Worm (Caenorhabditis elegans) whole organism, young adult: Measurements from ENCODE around the gene snrp-40.1.
A peak's percentile ranks its signal among the peaks of the same experiment; 100 is the strongest.

ENCODE experiments used
- B0035.1 ChIP-seq: sonication (generic microtip); optimal IDR thresholded peaks from 2 replicates; lab custom pipeline; 2016; ENCODE audit warnings: missing genetic modification characterization, mild to moderate bottlenecking, missing compliant biosample characterization, missing genotype, missing genetic modification reagents
- B0336.3 ChIP-seq: fragments of 200-800 bp; sonication (Bioruptor generic); IDR thresholded peaks from 2 replicates; pipeline ENCODE4 v1.3.6; 2022; ENCODE audit warnings: missing genetic modification characterization, missing compliant biosample characterization
- F23B12.7 ChIP-seq: sonication (generic microtip); optimal IDR thresholded peaks from 2 replicates; lab custom pipeline; 2017; ENCODE audit warnings: missing genetic modification characterization, mild to moderate bottlenecking, missing compliant biosample characterization, antibody characterized with exemption, moderate library complexity; ENCODE audit not compliant: insufficient read depth
- F37B4.10 ChIP-seq: fragments of 200-800 bp; sonication (Bioruptor generic); IDR thresholded peaks from 2 replicates; pipeline ENCODE4 v1.3.6; 2022; ENCODE audit warnings: missing genetic modification characterization, missing compliant biosample characterization
- F39B2.1 ChIP-seq: fragments of 200-800 bp; sonication (Bioruptor generic); IDR thresholded peaks from 2 replicates; pipeline ENCODE4 v1.3.6; 2022; ENCODE audit warnings: missing genetic modification reagents, missing genetic modification characterization, missing compliant biosample characterization
- F55B11.4 ChIP-seq: sonication (generic microtip); optimal IDR thresholded peaks from 2 replicates; lab custom pipeline; 2016; ENCODE audit warnings: missing compliant biosample characterization, missing genetic modification characterization, borderline replicate concordance; ENCODE audit not compliant: insufficient read depth
- K11D2.4 ChIP-seq: fragments of 200-800 bp; sonication (Bioruptor generic); IDR thresholded peaks from 2 replicates; pipeline ENCODE4 v1.3.6; 2022; ENCODE audit warnings: missing genetic modification reagents, missing genetic modification characterization, missing compliant biosample characterization
- Y53F4B.3 ChIP-seq: fragments of 200-800 bp; sonication (Bioruptor generic); IDR thresholded peaks from 2 replicates; pipeline ENCODE4 v1.3.6; 2022; ENCODE audit warnings: missing genetic modification reagents, missing genetic modification characterization, missing compliant biosample characterization
- Y56A3A.18 ChIP-seq: fragments of 200-800 bp; sonication (Bioruptor generic); IDR thresholded peaks from 2 replicates; pipeline ENCODE4 v1.3.6; 2022; ENCODE audit warnings: missing genetic modification reagents, missing genetic modification characterization, missing compliant biosample characterization
- Y95B8A.8 ChIP-seq: fragments of 200-800 bp; sonication (Bioruptor generic); IDR thresholded peaks from 2 replicates; pipeline ENCODE4 v1.3.6; 2022; ENCODE audit warnings: missing genetic modification reagents, missing genetic modification characterization, missing compliant biosample characterization
- bed-1 ChIP-seq: fragments of 200-800 bp; sonication (Bioruptor generic); IDR thresholded peaks from 2 replicates; pipeline ENCODE4 v1.3.6; 2022; ENCODE audit warnings: missing genetic modification reagents, missing genetic modification characterization, missing compliant biosample characterization
- bed-2 ChIP-seq: fragments of 200-800 bp; sonication (Bioruptor generic); IDR thresholded peaks from 2 replicates; pipeline ENCODE4 v1.3.6; 2022; ENCODE audit warnings: missing genetic modification reagents, missing genetic modification characterization, missing compliant biosample characterization
- ceh-100 ChIP-seq: fragments of 200-800 bp; sonication (Bioruptor generic); IDR thresholded peaks from 2 replicates; pipeline ENCODE4 v1.3.6; 2022; ENCODE audit warnings: missing genetic modification reagents, missing genetic modification characterization, missing compliant biosample characterization
- ceh-27 ChIP-seq: fragments of 200-800 bp; sonication (Bioruptor generic); optimal IDR thresholded peaks from 2 replicates; lab custom pipeline; 2018; ENCODE audit warnings: mild to moderate bottlenecking, missing genetic modification characterization, moderate library complexity, missing compliant biosample characterization
- ceh-91 ChIP-seq: fragments of 200-800 bp; sonication (Bioruptor generic); IDR thresholded peaks from 2 replicates; pipeline ENCODE4 v1.3.6; 2022; ENCODE audit warnings: missing genetic modification reagents, missing genetic modification characterization, missing compliant biosample characterization
- dpff-1 ChIP-seq: sonication (generic microtip); optimal IDR thresholded peaks from 2 replicates; lab custom pipeline; 2017; ENCODE audit warnings: mild to moderate bottlenecking, missing genetic modification characterization, missing compliant biosample characterization
- gei-17 ChIP-seq: fragments of 200-800 bp; sonication (Bioruptor generic); optimal IDR thresholded peaks from 2 replicates; lab custom pipeline; 2018; ENCODE audit warnings: mild to moderate bottlenecking, missing genetic modification characterization, missing compliant biosample characterization
- hmg-1.2 ChIP-seq: fragments of 200-800 bp; sonication (Bioruptor generic); IDR thresholded peaks from 2 replicates; pipeline ENCODE4 v1.3.6; 2022; ENCODE audit warnings: missing genetic modification reagents, missing genetic modification characterization, missing compliant biosample characterization
- hmg-20 ChIP-seq: fragments of 200-800 bp; sonication (Bioruptor generic); IDR thresholded peaks from 2 replicates; pipeline ENCODE4 v1.3.6; 2022; ENCODE audit warnings: missing genetic modification reagents, missing genetic modification characterization, missing compliant biosample characterization
- hrde-1 ChIP-seq: sonication (generic microtip); optimal IDR thresholded peaks from 2 replicates; lab custom pipeline; 2016; ENCODE audit warnings: missing genetic modification characterization, mild to moderate bottlenecking, missing compliant biosample characterization, moderate library complexity, missing genotype, missing genetic modification reagents, borderline replicate concordance
- lin-35 ChIP-seq, 3 experiments: fragments of 150-350 bp in 2 of 3; sonication (generic microtip) in 1 of 3; optimal IDR thresholded peaks; 2 replicates each; lab custom pipeline; 2014 to 2018; ENCODE audit warnings: missing biosample characterization in 3 of 3, missing genetic modification characterization in 3 of 3, missing genetic modification reagents in 3 of 3
- lin-40 ChIP-seq: sonication (generic microtip); optimal IDR thresholded peaks from 2 replicates; lab custom pipeline; 2016; ENCODE audit warnings: missing genetic modification characterization, mild to moderate bottlenecking, missing compliant biosample characterization, missing genotype, missing genetic modification reagents
- madf-3 ChIP-seq: fragments of 200-800 bp; sonication (Bioruptor generic); IDR thresholded peaks from 2 replicates; pipeline ENCODE4 v1.3.6; 2022; ENCODE audit warnings: missing genetic modification reagents, missing genetic modification characterization, missing compliant biosample characterization
- nfyb-1 ChIP-seq: fragments of 200-800 bp; sonication (Bioruptor generic); IDR thresholded peaks from 2 replicates; pipeline ENCODE4 v1.3.6; 2022; ENCODE audit warnings: missing genetic modification reagents, missing genetic modification characterization, missing compliant biosample characterization
- nhr-120 ChIP-seq: fragments of 200-800 bp; sonication (Bioruptor generic); IDR thresholded peaks from 2 replicates; pipeline ENCODE4 v1.3.6; 2022; ENCODE audit warnings: missing genetic modification characterization, missing compliant biosample characterization
- nhr-90 ChIP-seq: sonication (generic microtip); optimal IDR thresholded peaks from 2 replicates; lab custom pipeline; 2016; ENCODE audit warnings: missing genotype, mild to moderate bottlenecking, missing genetic modification characterization, missing compliant biosample characterization
- pha-4 ChIP-seq: fragments of 150-350 bp; sonication (generic microtip); optimal IDR thresholded peaks from 2 replicates; lab custom pipeline; 2014; ENCODE audit warnings: missing biosample characterization, missing genetic modification reagents, missing genetic modification characterization
- repo-1 ChIP-seq: sonication (generic microtip); optimal IDR thresholded peaks from 2 replicates; lab custom pipeline; 2017; ENCODE audit warnings: mild to moderate bottlenecking, missing genetic modification characterization, missing compliant biosample characterization
- sea-2 ChIP-seq: fragments of 200-800 bp; sonication (Bioruptor generic); IDR thresholded peaks from 2 replicates; pipeline ENCODE4 v1.3.6; 2022; ENCODE audit warnings: missing genetic modification characterization, missing compliant biosample characterization
- snpc-1.1 ChIP-seq: sonication (generic microtip); optimal IDR thresholded peaks from 2 replicates; lab custom pipeline; 2017; ENCODE audit warnings: missing genetic modification characterization, mild to moderate bottlenecking, missing compliant biosample characterization, antibody characterized with exemption, moderate library complexity, missing genotype, missing genetic modification reagents; ENCODE audit not compliant: insufficient read depth
- snpc-1.3 ChIP-seq: sonication (generic microtip); optimal IDR thresholded peaks from 2 replicates; lab custom pipeline; 2017; ENCODE audit warnings: missing genetic modification characterization, mild to moderate bottlenecking, missing compliant biosample characterization, antibody characterized with exemption, moderate library complexity, missing genotype, missing genetic modification reagents; ENCODE audit not compliant: insufficient read depth
- sptf-2 ChIP-seq: fragments of 200-800 bp; sonication (Bioruptor generic); optimal IDR thresholded peaks from 2 replicates; lab custom pipeline; 2018; ENCODE audit warnings: mild to moderate bottlenecking, missing genetic modification characterization, missing compliant biosample characterization
- tbx-9 ChIP-seq: sonication (generic microtip); optimal IDR thresholded peaks from 2 replicates; lab custom pipeline; 2016; ENCODE audit warnings: borderline replicate concordance, missing genetic modification characterization, inconsistent platforms, missing compliant biosample characterization
- zfh-2 ChIP-seq: fragments of 200-800 bp; sonication (Bioruptor generic); conservative IDR thresholded peaks from 2 replicates; pipeline ENCODE4 v1.3.6; 2022; ENCODE audit warnings: missing genetic modification reagents, missing genetic modification characterization, missing compliant biosample characterization
- ztf-18 ChIP-seq: sonication (generic microtip); optimal IDR thresholded peaks from 2 replicates; lab custom pipeline; 2016; ENCODE audit warnings: missing genotype, mild to moderate bottlenecking, missing genetic modification characterization, missing compliant biosample characterization
- ztf-28 ChIP-seq: fragments of 200-800 bp; sonication (Bioruptor generic); IDR thresholded peaks from 2 replicates; pipeline ENCODE4 v1.3.6; 2022; ENCODE audit warnings: missing genetic modification reagents, missing genetic modification characterization, missing compliant biosample characterization
- ztf-3 ChIP-seq: fragments of 200-800 bp; sonication (Bioruptor generic); optimal IDR thresholded peaks from 2 replicates; lab custom pipeline; 2018; ENCODE audit warnings: mild to moderate bottlenecking, missing genetic modification characterization, missing compliant biosample characterization

The snrp-40.1 gene

ce11 chrX:11307056-11307455, 7.5 kb upstream of the snrp-40.1 start, which contains the start of gene vhl-1:
TSS of gene vhl-1 (plus strand) at chrX:11307356.
- no peak for TF ChIP-seq pha-4 (tag; lab: Kevin White, UChicago)
- TF ChIP-seq, all 124 proteins: peak for 0

DNA sequence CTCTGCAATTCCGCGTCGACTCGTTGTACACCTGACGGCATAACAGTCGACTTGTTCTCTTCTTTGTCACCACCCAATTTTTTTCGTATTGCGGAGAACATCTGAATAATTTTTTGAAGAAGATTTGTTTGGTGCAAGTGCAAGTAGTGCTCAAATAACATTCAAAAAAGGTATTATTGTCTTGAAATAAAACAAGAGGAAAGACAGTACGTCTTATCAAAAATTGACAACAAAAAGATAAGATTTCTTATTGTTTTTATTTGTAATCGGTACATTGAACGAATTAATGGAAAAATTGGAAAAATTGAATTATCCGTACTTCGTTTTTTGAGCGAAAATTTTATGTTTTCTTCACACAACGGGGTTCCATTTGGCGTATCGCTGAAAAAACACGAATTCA, 6.2 kb upstream of the snrp-40.1 start, which contains the start of gene F08G12.1:
Gene F08G12.1, minus strand, starts transcription at position 101 of the 400 bp plus-strand sequence.
- TF ChIP-seq repo-1 (tag; lab: Kevin White, UChicago) (no peak), ztf-3 (GFP tag; lab: Kevin White, UChicago) (no peak), sea-2 (GFP tag; lab: Robert Waterston, UW) (no peak), hrde-1 (tag; lab: Kevin White, UChicago) (no peak), F23B12.7 (no peak), tbx-9 (tag; lab: Kevin White, UChicago) (no peak), K11D2.4 (GFP tag; lab: Robert Waterston, UW) (no peak), sptf-2 (GFP tag; lab: Kevin White, UChicago) (no peak), F39B2.1 (GFP tag; lab: Robert Waterston, UW) (no peak), B0336.3 (GFP tag; lab: Robert Waterston, UW) (no peak), ceh-100 (no peak), lin-40 (no peak), bed-2 (GFP tag; lab: Robert Waterston, UW) (no peak)

DNA sequence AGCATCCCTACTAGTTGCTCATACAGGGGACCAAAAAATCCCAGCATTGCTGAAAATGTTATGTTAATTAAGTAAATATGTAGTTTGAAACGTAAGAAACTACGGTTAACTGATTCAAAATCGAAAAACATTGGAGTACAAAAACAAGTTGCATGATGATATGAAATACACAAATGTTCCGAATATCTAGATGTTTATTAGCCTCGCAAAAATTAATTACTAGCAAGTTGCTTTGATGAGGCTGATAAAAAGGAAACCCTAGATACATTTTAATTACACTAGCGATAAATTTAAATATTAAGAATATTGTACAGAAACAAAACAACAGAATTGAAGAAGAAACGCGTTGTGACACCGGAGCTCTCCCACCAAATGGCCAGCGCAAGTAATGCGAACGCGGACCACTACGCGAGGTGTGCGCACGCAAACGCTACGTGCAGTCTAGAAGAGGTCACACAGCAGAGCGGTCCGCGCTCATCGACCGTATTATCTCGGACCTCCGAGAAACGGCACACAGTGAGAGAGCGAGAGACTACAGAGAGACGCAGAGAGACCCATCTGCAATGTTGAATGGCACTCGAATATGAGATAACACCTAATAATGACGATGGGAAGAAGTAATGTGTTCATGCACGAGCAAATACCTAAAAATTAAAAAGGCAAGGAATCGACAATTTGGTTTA, 2.8 kb downstream of the snrp-40.1 start, which contains the start of gene inx-2:
Gene inx-2, minus strand, starts transcription at position 51 of the 683 bp plus-strand sequence.
- peak; percentile 21; the same call in 1 of the 2 replicates for TF ChIP-seq hmg-1.2
- 0 out of 2 replicates have a peak, but pooled peaks have one; percentile 28 for TF ChIP-seq F37B4.10 (GFP tag; lab: Robert Waterston, UW)
- TF ChIP-seq zfh-2 (GFP tag; lab: Robert Waterston, UW) = peak; percentile 58; the same call in 1 of the 2 replicates
- TF ChIP-seq madf-3 (GFP tag; lab: Robert Waterston, UW) = 0 out of 2 replicates have a peak, but pooled peaks have one; percentile 24
- TF ChIP-seq K11D2.4 (GFP tag; lab: Robert Waterston, UW) = 0 out of 2 replicates have a peak, but pooled peaks have one; percentile 15
- TF ChIP-seq F55B11.4 (tag; lab: Kevin White, UChicago) = no peak

ce11 chrX:11290528-11290927, 9.1 kb downstream of the snrp-40.1 start:
- TF ChIP-seq nhr-90 (tag; lab: Kevin White, UChicago) (no peak), lin-40 (no peak), dpff-1 (tag; lab: Kevin White, UChicago) (no peak)

- TF ChIP-seq nhr-120 (GFP tag; lab: Robert Waterston, UW) = no peak
- TF ChIP-seq ztf-18 (tag; lab: Kevin White, UChicago) = no peak
- no peak for TF ChIP-seq snpc-1.3 (tag; lab: Kevin White, UChicago)
- TF ChIP-seq snpc-1.1 (tag; lab: Kevin White, UChicago) = no peak
- no peak for TF ChIP-seq lin-35 (GFP tag; optimal IDR thresholded peaks at IDR 0.05; lab: Kevin White, UChicago)
- no peak for TF ChIP-seq bed-1 (GFP tag; lab: Robert Waterston, UW)
- no peak for TF ChIP-seq ceh-27 (GFP tag; lab: Kevin White, UChicago)
- TF ChIP-seq B0035.1 (tag; lab: Kevin White, UChicago) = no peak
- no peak for TF ChIP-seq hmg-20 (GFP tag; lab: Robert Waterston, UW)
- no peak for TF ChIP-seq ceh-91 (GFP tag; lab: Robert Waterston, UW)
- no peak for TF ChIP-seq ceh-100
- no peak for TF ChIP-seq ztf-28 (GFP tag; lab: Robert Waterston, UW)
- TF ChIP-seq sptf-2 (GFP tag; lab: Kevin White, UChicago) = no peak
- no peak for TF ChIP-seq nfyb-1 (GFP tag; lab: Robert Waterston, UW)
- no peak for TF ChIP-seq Y95B8A.8 (GFP tag; lab: Robert Waterston, UW)
- TF ChIP-seq lin-40 = no peak
- no peak for TF ChIP-seq F23B12.7
- no peak for TF ChIP-seq gei-17 (GFP tag; lab: Kevin White, UChicago)
- no peak for TF ChIP-seq Y53F4B.3 (GFP tag; lab: Robert Waterston, UW)
- TF ChIP-seq Y56A3A.18 (GFP tag; lab: Robert Waterston, UW) = no peak
Measured at ce11 chrX:11289925-11290324, 9.7 kb downstream of the snrp-40.1 start.
